Worm (Caenorhabditis elegans) whole organism, mixed stage, embryonic: ENCODE results near the gene srw-84.

ENCODE experiments used
- elt-1 ChIP-seq: sonication (generic microtip); optimal IDR thresholded peaks from 2 replicates; lab custom pipeline; 2017; ENCODE audit warnings: missing genetic modification characterization, mild to moderate bottlenecking, missing compliant biosample characterization, antibody characterized with exemption, moderate library complexity, borderline replicate concordance; ENCODE audit not compliant: insufficient read depth
- elt-3 ChIP-seq: fragments of 150-350 bp; optimal IDR thresholded peaks from 2 replicates; lab custom pipeline; 2014; ENCODE audit warnings: missing biosample characterization, missing genetic modification characterization
- lin-13 ChIP-seq: fragments of 150-350 bp; optimal IDR thresholded peaks from 2 replicates; lab custom pipeline; 2014; ENCODE audit warnings: missing biosample characterization, missing genetic modification characterization
- nhr-237 ChIP-seq: fragments of 150-350 bp; optimal IDR thresholded peaks from 2 replicates; lab custom pipeline; 2014; ENCODE audit warnings: missing biosample characterization, missing genetic modification characterization
- sptf-1 ChIP-seq: sonication (generic microtip); optimal IDR thresholded peaks from 2 replicates; lab custom pipeline; 2017; ENCODE audit warnings: mild to moderate bottlenecking, missing genetic modification characterization, moderate library complexity, missing compliant biosample characterization
- unc-120 ChIP-seq: sonication (generic microtip); optimal IDR thresholded peaks from 2 replicates; lab custom pipeline; 2017; ENCODE audit warnings: missing genetic modification characterization, missing compliant biosample characterization; ENCODE audit not compliant: poor library complexity, severe bottlenecking

ce11 chrV:19354506-19354905, 26.6 kb upstream of the srw-84 start:
- TF ChIP-seq nhr-237 (tag; lab: Kevin White, UChicago), result no peak
- TF ChIP-seq elt-1, result no peak
- TF ChIP-seq lin-13, result no peak
- no peak for TF ChIP-seq unc-120 (tag; lab: Kevin White, UChicago)
- no peak for TF ChIP-seq sptf-1 (tag; lab: Kevin White, UChicago)
- no peak for TF ChIP-seq elt-3 (tag; lab: Kevin White, UChicago)
